Worm (Caenorhabditis elegans) whole organism, L2 larva: ENCODE measurements around the gene far-3.

ENCODE experiments used
- aly-2 ChIP-seq: fragments of 150-350 bp; optimal IDR thresholded peaks from 2 replicates; lab custom pipeline; 2014; ENCODE audit warnings: missing biosample characterization, missing genetic modification characterization
- unc-62 ChIP-seq: fragments of 150-350 bp; optimal IDR thresholded peaks from 2 replicates; lab custom pipeline; 2014; ENCODE audit warnings: missing biosample characterization, missing genetic modification reagents, missing genetic modification characterization
- ztf-4 ChIP-seq: fragments of 150-350 bp; optimal IDR thresholded peaks from 2 replicates; lab custom pipeline; 2014; ENCODE audit warnings: missing biosample characterization, missing genetic modification characterization

DNA sequence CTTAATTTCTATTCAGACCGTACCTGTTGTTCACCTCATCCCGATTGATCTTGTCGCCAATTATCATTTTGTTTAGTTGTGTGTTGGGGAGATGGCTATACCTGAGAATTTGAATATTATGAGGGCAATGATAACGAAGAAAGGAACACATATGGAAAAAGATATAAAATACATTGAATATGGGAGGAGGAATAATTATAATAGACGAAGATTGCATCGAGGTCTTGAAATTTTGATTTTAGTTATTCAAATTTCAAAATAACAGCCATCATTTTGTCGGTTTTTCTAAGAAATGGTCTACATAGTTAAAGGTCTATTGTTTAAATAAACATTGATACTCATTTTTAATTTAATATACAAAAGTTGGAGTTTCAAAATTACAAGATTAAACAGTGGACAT lies 10.3 kb downstream of the far-3 start, which contains the start of gene shw-3:
- TF ChIP-seq ztf-4 (tag; lab: Kevin White, UChicago): no peak
- TF ChIP-seq unc-62: no peak
- TF ChIP-seq aly-2 (tag; lab: Kevin White, UChicago): no peak
